Worm (Caenorhabditis elegans) whole organism, L4 larva: Measurements from ENCODE around the gene ZK822.10.

Source experiments
- F49E8.2 ChIP-seq: sonication (generic microtip); optimal IDR thresholded peaks from 2 replicates; lab custom pipeline; 2016; ENCODE audit warnings: missing compliant biosample characterization, mild to moderate bottlenecking, missing genetic modification characterization, borderline replicate concordance
- T20F7.1 ChIP-seq: fragments of 200-800 bp; sonication (Bioruptor generic); optimal IDR thresholded peaks from 2 replicates; lab custom pipeline; 2018; ENCODE audit warnings: mild to moderate bottlenecking, missing genetic modification characterization, missing compliant biosample characterization
- T26A8.4 ChIP-seq: fragments of 200-800 bp; sonication (Bioruptor generic); IDR thresholded peaks from 2 replicates; pipeline ENCODE4 v1.3.6; 2022; ENCODE audit warnings: missing genetic modification characterization, missing compliant biosample characterization
- Y5F2A.4 ChIP-seq: fragments of 200-800 bp; sonication (Bioruptor generic); optimal IDR thresholded peaks from 2 replicates; lab custom pipeline; 2018; ENCODE audit warnings: mild to moderate bottlenecking, missing genetic modification characterization, missing compliant biosample characterization
- aha-1 ChIP-seq: fragments of 150-350 bp; peaks from one replicate; lab custom pipeline; 2014; ENCODE audit warnings: missing biosample characterization, missing genetic modification characterization
- ama-1 ChIP-seq: fragments of 150-350 bp; optimal IDR thresholded peaks from 2 replicates; lab custom pipeline; 2014; ENCODE audit warnings: inconsistent platforms, mixed read lengths
- arid-1 ChIP-seq: fragments of 200-800 bp; sonication (Bioruptor generic); conservative IDR thresholded peaks from 2 replicates; pipeline ENCODE4 v1.3.6; 2022; ENCODE audit warnings: missing genetic modification reagents, missing genetic modification characterization, missing compliant biosample characterization
- attf-4 ChIP-seq: sonication (generic microtip); optimal IDR thresholded peaks from 3 replicates; lab custom pipeline; 2017; ENCODE audit warnings: missing biosample characterization, missing genetic modification characterization
- ceh-20 ChIP-seq: fragments of 200-800 bp; sonication (Bioruptor generic); IDR thresholded peaks from 2 replicates; pipeline ENCODE4 v1.3.6; 2022; ENCODE audit warnings: missing genetic modification reagents, missing genetic modification characterization, missing compliant biosample characterization
- ces-1 ChIP-seq: fragments of 150-350 bp; sonication (generic microtip); optimal IDR thresholded peaks from 4 replicates; lab custom pipeline; 2014; ENCODE audit warnings: missing biosample characterization, missing genetic modification reagents, missing genetic modification characterization
- cey-2 ChIP-seq: sonication (generic microtip); optimal IDR thresholded peaks from 3 replicates; lab custom pipeline; 2017; ENCODE audit warnings: missing genetic modification characterization, mild to moderate bottlenecking, missing compliant biosample characterization, antibody characterized with exemption, borderline replicate concordance; ENCODE audit not compliant: insufficient read depth
- daf-12 ChIP-seq: fragments of 150-350 bp; optimal IDR thresholded peaks from 2 replicates; lab custom pipeline; 2014; ENCODE audit warnings: missing biosample characterization, missing genetic modification reagents, missing genetic modification characterization
- daf-16 ChIP-seq, 3 experiments: sonication (generic microtip); optimal IDR thresholded peaks; 2 replicates each; lab custom pipeline; 2016 to 2017; ENCODE audit warnings: missing genetic modification characterization in 3 of 3, missing genetic modification reagents in 3 of 3, mild to moderate bottlenecking in 2 of 3, missing compliant biosample characterization in 2 of 3, missing biosample characterization in 1 of 3, moderate library complexity in 1 of 3
- dmd-6 ChIP-seq: fragments of 200-800 bp; sonication (Bioruptor generic); IDR thresholded peaks from 2 replicates; pipeline ENCODE4 v1.3.6; 2022; ENCODE audit warnings: missing genetic modification reagents, missing genetic modification characterization, missing compliant biosample characterization
- dmd-9 ChIP-seq: fragments of 200-800 bp; sonication (Bioruptor generic); IDR thresholded peaks from 2 replicates; pipeline ENCODE4 v1.3.6; 2022; ENCODE audit warnings: missing genetic modification reagents, missing genetic modification characterization, missing compliant biosample characterization
- dpl-1 ChIP-seq: fragments of 150-350 bp; optimal IDR thresholded peaks from 2 replicates; lab custom pipeline; 2014; ENCODE audit warnings: missing biosample characterization, missing genetic modification reagents, missing genetic modification characterization
- duxl-1 ChIP-seq: sonication (generic microtip); optimal IDR thresholded peaks from 2 replicates; lab custom pipeline; 2016; ENCODE audit warnings: mild to moderate bottlenecking, missing genetic modification characterization, moderate library complexity, missing compliant biosample characterization; ENCODE audit not compliant: poor library complexity
- fkh-10 ChIP-seq: fragments of 150-350 bp; optimal IDR thresholded peaks from 2 replicates; lab custom pipeline; 2014; ENCODE audit warnings: missing biosample characterization, missing genetic modification reagents, missing genetic modification characterization
- gei-8 ChIP-seq: fragments of 200-800 bp; sonication (Bioruptor generic); optimal IDR thresholded peaks from 2 replicates; lab custom pipeline; 2018; ENCODE audit warnings: mild to moderate bottlenecking, missing genetic modification characterization, missing compliant biosample characterization
- hlh-11 ChIP-seq: fragments of 200-800 bp; sonication (Bioruptor generic); optimal IDR thresholded peaks from 2 replicates; lab custom pipeline; 2018; ENCODE audit warnings: mild to moderate bottlenecking, missing genetic modification characterization, missing compliant biosample characterization
- hmg-1.1 ChIP-seq: fragments of 200-800 bp; sonication (Bioruptor generic); IDR thresholded peaks from 2 replicates; pipeline ENCODE4 v1.3.6; 2022; ENCODE audit warnings: missing genetic modification reagents, missing genetic modification characterization, missing compliant biosample characterization
- jun-1 ChIP-seq: fragments of 150-350 bp; optimal IDR thresholded peaks from 2 replicates; lab custom pipeline; 2014; ENCODE audit warnings: missing biosample characterization, missing genetic modification reagents, missing genetic modification characterization
- lim-7 ChIP-seq: fragments of 200-800 bp; sonication (Bioruptor generic); IDR thresholded peaks from 2 replicates; pipeline ENCODE4 v1.3.6; 2022; ENCODE audit warnings: missing genetic modification characterization, missing compliant biosample characterization
- lin-13 ChIP-seq: fragments of 150-350 bp; optimal IDR thresholded peaks from 2 replicates; lab custom pipeline; 2014; ENCODE audit warnings: missing biosample characterization, missing genetic modification reagents, missing genetic modification characterization
- lin-29 ChIP-seq: fragments of 200-800 bp; sonication (Bioruptor generic); IDR thresholded peaks from 2 replicates; pipeline ENCODE4 v1.3.6; 2022; ENCODE audit warnings: missing genetic modification reagents, missing genetic modification characterization, missing compliant biosample characterization
- lin-38 ChIP-seq: fragments of 200-800 bp; sonication (Bioruptor generic); IDR thresholded peaks from 2 replicates; pipeline ENCODE4 v1.3.6; 2022; ENCODE audit warnings: missing genetic modification reagents, missing genetic modification characterization, missing compliant biosample characterization
- madf-5 ChIP-seq, 2 experiments: fragments of 200-800 bp; sonication (Bioruptor generic); IDR thresholded peaks; 2 replicates each; pipeline ENCODE4 v1.3.6; 2022; ENCODE audit warnings: missing compliant biosample characterization in 2 of 2, missing genetic modification characterization in 2 of 2
- madf-9 ChIP-seq: fragments of 200-800 bp; sonication (Bioruptor generic); conservative IDR thresholded peaks from 2 replicates; pipeline ENCODE4 v1.3.6; 2022; ENCODE audit warnings: missing genetic modification reagents, missing genetic modification characterization, missing compliant biosample characterization
- mdt-29 ChIP-seq: fragments of 200-800 bp; sonication (Bioruptor generic); IDR thresholded peaks from 2 replicates; pipeline ENCODE4 v1.3.6; 2022; ENCODE audit warnings: missing genetic modification reagents, missing genetic modification characterization, missing compliant biosample characterization
- mxl-2 ChIP-seq: fragments of 200-800 bp; sonication (Bioruptor generic); conservative IDR thresholded peaks from 2 replicates; pipeline ENCODE4 v1.3.6; 2022; ENCODE audit warnings: missing genetic modification reagents, missing genetic modification characterization, missing compliant biosample characterization
- nhr-10 ChIP-seq: fragments of 150-350 bp; optimal IDR thresholded peaks from 2 replicates; lab custom pipeline; 2014; ENCODE audit warnings: missing biosample characterization, missing genetic modification characterization
- nhr-237 ChIP-seq: sonication (generic microtip); optimal IDR thresholded peaks from 2 replicates; lab custom pipeline; 2017; ENCODE audit warnings: missing biosample characterization, missing genetic modification characterization
- nhr-25 ChIP-seq: sonication (generic microtip); optimal IDR thresholded peaks from 2 replicates; lab custom pipeline; 2017; ENCODE audit warnings: missing genetic modification characterization, mild to moderate bottlenecking, missing compliant biosample characterization, antibody characterized with exemption, moderate library complexity, borderline replicate concordance; ENCODE audit not compliant: insufficient read depth
- nhr-48 ChIP-seq: sonication (generic microtip); optimal IDR thresholded peaks from 2 replicates; lab custom pipeline; 2016; ENCODE audit warnings: mild to moderate bottlenecking, missing genetic modification characterization, missing compliant biosample characterization
- nhr-76 ChIP-seq: fragments of 150-350 bp; optimal IDR thresholded peaks from 2 replicates; lab custom pipeline; 2014; ENCODE audit warnings: missing biosample characterization, missing genetic modification characterization
- nhr-77 ChIP-seq: fragments of 150-350 bp; optimal IDR thresholded peaks from 2 replicates; lab custom pipeline; 2014; ENCODE audit warnings: missing biosample characterization, missing genetic modification characterization
- pha-4 ChIP-seq, 2 experiments: fragments of 150-350 bp in 1 of 2; fragments of 200-800 bp in 1 of 2; sonication (Bioruptor generic) in 1 of 2; IDR thresholded peaks in 1 of 2; optimal IDR thresholded peaks in 1 of 2; 2 replicates each; pipeline versions ENCODE4 v1.3.6 to Lab custom; 2014 to 2022; ENCODE audit warnings: missing genetic modification characterization in 2 of 2, missing genetic modification reagents in 2 of 2, missing biosample characterization in 1 of 2, missing compliant biosample characterization in 1 of 2
- pqm-1 ChIP-seq: sonication (generic microtip); optimal IDR thresholded peaks from 2 replicates; lab custom pipeline; 2017; ENCODE audit warnings: missing biosample characterization, missing genetic modification characterization
- rbr-2 ChIP-seq: sonication (generic microtip); optimal IDR thresholded peaks from 2 replicates; lab custom pipeline; 2016; ENCODE audit warnings: missing genotype, missing genetic modification characterization, missing compliant biosample characterization
- skn-1 ChIP-seq: fragments of 150-350 bp; optimal IDR thresholded peaks from 2 replicates; lab custom pipeline; 2014; ENCODE audit warnings: missing biosample characterization, missing genetic modification characterization
- snpc-1.2 ChIP-seq: fragments of 200-800 bp; sonication (Bioruptor generic); IDR thresholded peaks from 2 replicates; pipeline ENCODE4 v1.3.6; 2022; ENCODE audit warnings: missing genetic modification reagents, missing genetic modification characterization, missing compliant biosample characterization
- spr-1 ChIP-seq: sonication (generic microtip); optimal IDR thresholded peaks from 2 replicates; lab custom pipeline; 2016; ENCODE audit warnings: mild to moderate bottlenecking, missing genetic modification characterization, missing compliant biosample characterization
- spr-3 ChIP-seq: fragments of 200-800 bp; sonication (Bioruptor generic); optimal IDR thresholded peaks from 2 replicates; lab custom pipeline; 2018; ENCODE audit warnings: mild to moderate bottlenecking, missing genetic modification characterization, missing compliant biosample characterization
- tag-97 ChIP-seq: fragments of 200-800 bp; sonication (Bioruptor generic); IDR thresholded peaks from 2 replicates; pipeline ENCODE4 v1.3.6; 2022; ENCODE audit warnings: missing genetic modification characterization, missing compliant biosample characterization
- unc-130 ChIP-seq: sonication (generic microtip); optimal IDR thresholded peaks from 2 replicates; lab custom pipeline; 2016; ENCODE audit warnings: missing genetic modification reagents, missing genetic modification characterization, missing compliant biosample characterization
- vab-7 ChIP-seq: fragments of 200-800 bp; sonication (Bioruptor generic); IDR thresholded peaks from 2 replicates; pipeline ENCODE4 v1.3.6; 2022; ENCODE audit warnings: missing genetic modification reagents, missing genetic modification characterization, missing compliant biosample characterization
- zag-1 ChIP-seq: fragments of 150-350 bp; optimal IDR thresholded peaks from 2 replicates; lab custom pipeline; 2014; ENCODE audit warnings: missing biosample characterization, missing genetic modification characterization
- zfp-2 ChIP-seq: sonication (generic microtip); optimal IDR thresholded peaks from 2 replicates; lab custom pipeline; 2016; ENCODE audit warnings: mild to moderate bottlenecking, missing genetic modification characterization, missing compliant biosample characterization
- zfp-3 ChIP-seq: fragments of 200-800 bp; sonication (Bioruptor generic); conservative IDR thresholded peaks from 2 replicates; pipeline ENCODE4 v1.3.6; 2022; ENCODE audit warnings: missing genetic modification reagents, missing genetic modification characterization, missing compliant biosample characterization
- ztf-7 ChIP-seq: fragments of 150-350 bp; optimal IDR thresholded peaks from 2 replicates; lab custom pipeline; 2014; ENCODE audit warnings: missing biosample characterization, missing genetic modification characterization

The ZK822.10 gene

DNA sequence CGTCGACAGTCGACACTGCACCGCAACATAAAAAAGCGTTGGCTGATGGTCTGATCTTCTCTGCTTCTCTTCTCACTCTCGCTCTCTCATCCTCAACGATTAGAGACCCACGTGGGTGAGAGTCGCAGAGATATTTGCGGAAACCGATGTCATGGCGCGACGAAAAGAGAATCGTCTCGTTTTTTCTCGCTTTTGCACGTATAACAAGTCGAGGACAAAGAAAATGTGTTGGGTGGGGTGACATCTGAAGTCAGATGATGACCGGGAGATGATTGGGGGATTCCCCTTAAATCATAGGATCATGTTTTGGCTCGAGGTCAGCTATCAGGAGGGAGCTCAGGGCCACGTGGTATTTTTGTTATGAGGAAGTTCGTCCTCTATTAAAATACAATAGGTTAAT lies 39.5 kb downstream of the ZK822.10 start (continued):
- TF ChIP-seq spr-1 (no peak), attf-4 (tag; lab: Kevin White, UChicago) (no peak), rbr-2 (peak; percentile 59), daf-16 (GFP tag; optimal IDR thresholded peaks at IDR 0.05; lab: Kevin White, UChicago) (no peak), daf-16 (tag; optimal IDR thresholded peaks at IDR 0.05; lab: Kevin White, UChicago) (peak; percentile 71), ces-1 (no peak), lin-13 (peak; percentile 25), aha-1 (tag; lab: Kevin White, UChicago) (peak; percentile 100), vab-7 (GFP tag; lab: Robert Waterston, UW) (no peak), pha-4 (GFP tag; IDR thresholded peaks at IDR 0.05; lab: Robert Waterston, UW) (peak; percentile 74), pha-4 (tag; optimal IDR thresholded peaks at IDR 0.05; lab: Kevin White, UChicago) (no peak), nhr-48 (peak; percentile 97), mdt-29 (GFP tag; lab: Robert Waterston, UW) (peak; percentile 98), dmd-9 (no peak), ceh-20 (GFP tag; lab: Robert Waterston, UW) (peak; percentile 91), cey-2 (tag; lab: Kevin White, UChicago) (peak; percentile 90), unc-130 (GFP tag; lab: Kevin White, UChicago) (no peak), madf-9 (GFP tag; lab: Robert Waterston, UW) (peak; percentile 45; the same call in 1 of the 2 replicates), nhr-76 (tag; lab: Kevin White, UChicago) (peak; percentile 54), zfp-2 (tag; lab: Kevin White, UChicago) (peak; percentile 14), T26A8.4 (GFP tag; lab: Robert Waterston, UW) (peak; percentile 60; the same call in 1 of the 2 replicates), nhr-77 (tag; lab: Kevin White, UChicago) (peak; percentile 86), skn-1 (tag; lab: Kevin White, UChicago) (no peak), lin-29 (GFP tag; lab: Robert Waterston, UW) (0 out of 2 replicates have a peak, but pooled peaks have one; percentile 59), lin-38 (GFP tag; lab: Robert Waterston, UW) (peak; percentile 40), Y5F2A.4 (GFP tag; lab: Kevin White, UChicago) (no peak), hlh-11 (tag; lab: Kevin White, UChicago) (peak; percentile 98), pqm-1 (tag; lab: Kevin White, UChicago) (no peak), jun-1 (no peak), tag-97 (no peak), ama-1 (lab: Kevin White, UChicago) (no peak), arid-1 (GFP tag; lab: Robert Waterston, UW) (0 out of 2 replicates have a peak, but pooled peaks have one; percentile 24), zag-1 (tag; lab: Kevin White, UChicago) (no peak), ztf-7 (tag; lab: Kevin White, UChicago) (peak; percentile 46), dmd-6 (GFP tag; lab: Robert Waterston, UW) (peak; percentile 99), dpl-1 (GFP tag; lab: Kevin White, UChicago) (peak; percentile 42), F49E8.2 (tag; lab: Kevin White, UChicago) (no peak), lim-7 (GFP tag; lab: Robert Waterston, UW) (no peak), nhr-25 (tag; lab: Kevin White, UChicago) (peak; percentile 80), nhr-237 (peak; percentile 27), nhr-10 (peak; percentile 69), duxl-1 (tag; lab: Kevin White, UChicago) (peak; percentile 48), gei-8 (GFP tag; lab: Kevin White, UChicago) (peak; percentile 93), mxl-2 (GFP tag; lab: Robert Waterston, UW) (peak; percentile 90), daf-12 (no peak), T20F7.1 (GFP tag; lab: Kevin White, UChicago) (peak; percentile 76), zfp-3 (GFP tag; lab: Robert Waterston, UW) (peak; percentile 51; the same call in 1 of the 2 replicates), hmg-1.1 (peak; percentile 49; the same call in 1 of the 2 replicates), snpc-1.2 (no peak), fkh-10 (GFP tag; lab: Kevin White, UChicago) (no peak), spr-3 (GFP tag; lab: Kevin White, UChicago) (no peak), madf-5 (GFP tag; IDR thresholded peaks at IDR 0.05; lab: Robert Waterston, UW) (peak in 1 of 2 experiments; percentile 61; a peak in 1 of 4 replicates)
